Fruit fly (Drosophila melanogaster) whole organism, embryonic: Measurements from ENCODE around the gene CG33640.

ENCODE experiments used
- Ada2b ChIP-seq: fragments of 200-800 bp; sonication (Bioruptor generic); IDR thresholded peaks from 2 replicates; pipeline ENCODE4 v1.3.6; 2022; ENCODE audit warnings: missing biosample characterization, missing genetic modification characterization
- Adf1 ChIP-seq: fragments of 200-800 bp; sonication (Bioruptor generic); IDR thresholded peaks from 2 replicates; pipeline ENCODE4 v1.3.6; 2022; ENCODE audit warnings: missing biosample characterization, missing genetic modification characterization
- Antp ChIP-seq: fragments of 200-800 bp; sonication (Bioruptor generic); optimal IDR thresholded peaks from 3 replicates; lab custom pipeline; 2016; ENCODE audit warnings: missing biosample characterization, missing genetic modification characterization
- Atf3 ChIP-seq: fragments of 200-800 bp; sonication (Bioruptor generic); optimal IDR thresholded peaks from 3 replicates; lab custom pipeline; 2016; ENCODE audit warnings: missing biosample characterization, missing genetic modification characterization
- Blimp-1 ChIP-seq: fragments of 200-800 bp; sonication (Bioruptor generic); optimal IDR thresholded peaks from 3 replicates; lab custom pipeline; 2018; ENCODE audit warnings: missing biosample characterization, missing genetic modification characterization, mild to moderate bottlenecking, moderate library complexity, missing genetic modification reagents
- CG10979 ChIP-seq: fragments of 200-800 bp; sonication (Bioruptor generic); optimal IDR thresholded peaks from 2 replicates; lab custom pipeline; 2018; ENCODE audit warnings: missing biosample characterization, mild to moderate bottlenecking, missing genetic modification characterization, moderate library complexity
- CG12071 ChIP-seq: fragments of 200-800 bp; sonication (Bioruptor generic); optimal IDR thresholded peaks from 3 replicates; lab custom pipeline; 2018; ENCODE audit warnings: missing biosample characterization, mild to moderate bottlenecking, missing genetic modification characterization
- CG12299 ChIP-seq: fragments of 200-800 bp; sonication (Bioruptor generic); optimal IDR thresholded peaks from 2 replicates; lab custom pipeline; 2018; ENCODE audit warnings: missing biosample characterization, mild to moderate bottlenecking, missing genetic modification characterization
- CG12659 ChIP-seq: fragments of 200-800 bp; sonication (Bioruptor generic); optimal IDR thresholded peaks from 3 replicates; lab custom pipeline; 2017; ENCODE audit warnings: mild to moderate bottlenecking, missing biosample characterization, missing genetic modification reagents, missing genetic modification characterization
- CG13287 ChIP-seq: fragments of 200-800 bp; sonication (Bioruptor generic); IDR thresholded peaks from 2 replicates; pipeline ENCODE4 v1.3.6; 2022; ENCODE audit warnings: missing biosample characterization, missing genetic modification characterization; ENCODE audit not compliant: partially characterized antibody
- CG15696 ChIP-seq: fragments of 200-800 bp; sonication (Bioruptor generic); optimal IDR thresholded peaks from 2 replicates; lab custom pipeline; 2019; ENCODE audit warnings: missing biosample characterization, mild to moderate bottlenecking, missing genetic modification characterization, moderate library complexity
- CG17829 ChIP-seq: fragments of 200-800 bp; optimal IDR thresholded peaks from 2 replicates; lab custom pipeline; 2019; ENCODE audit warnings: missing biosample characterization, mild to moderate bottlenecking, missing genetic modification characterization, moderate library complexity
- CG30431 ChIP-seq: fragments of 200-800 bp; sonication (Bioruptor generic); optimal IDR thresholded peaks from 2 replicates; lab custom pipeline; 2017; ENCODE audit warnings: missing biosample characterization, missing genetic modification characterization
- CG32767 ChIP-seq: fragments of 200-800 bp; sonication (Bioruptor generic); IDR thresholded peaks from 2 replicates; pipeline ENCODE4 v1.3.6; 2022; ENCODE audit warnings: missing biosample characterization, missing genetic modification characterization
- CG3838 ChIP-seq: fragments of 200-800 bp; sonication (Bioruptor generic); optimal IDR thresholded peaks from 3 replicates; lab custom pipeline; 2016; ENCODE audit warnings: missing biosample characterization, missing genetic modification characterization
- CG4328 ChIP-seq: fragments of 200-800 bp; sonication (Bioruptor generic); optimal IDR thresholded peaks from 3 replicates; lab custom pipeline; 2017; ENCODE audit warnings: missing biosample characterization, missing genetic modification reagents, missing genetic modification characterization
- CG7963 ChIP-seq: fragments of 200-800 bp; sonication (Bioruptor generic); IDR thresholded peaks from 3 replicates; pipeline ENCODE4 v1.3.6; 2022; ENCODE audit warnings: missing biosample characterization, missing genetic modification characterization; ENCODE audit not compliant: partially characterized antibody
- Camta ChIP-seq: fragments of 200-800 bp; sonication (Bioruptor generic); optimal IDR thresholded peaks from 2 replicates; lab custom pipeline; 2016; ENCODE audit warnings: missing biosample characterization, missing genetic modification characterization
- D ChIP-seq, 2 experiments: fragments of 200-800 bp in 1 of 2; fragments of >200 bp in 1 of 2; sonication (Bioruptor generic) in 1 of 2; optimal IDR thresholded peaks; 2 replicates in 1 of 2; 3 replicates in 1 of 2; lab custom pipeline; 2017; ENCODE audit warnings: mild to moderate bottlenecking in 1 of 2, missing biosample characterization in 1 of 2, missing genetic modification characterization in 1 of 2, missing genetic modification reagents in 1 of 2
- Dip2 ChIP-seq: fragments of 200-800 bp; sonication (Bioruptor generic); IDR thresholded peaks from 2 replicates; pipeline ENCODE4 v1.3.6; 2022; ENCODE audit warnings: missing biosample characterization, missing genetic modification characterization
- Dll ChIP-seq: fragments of 200-800 bp; sonication (Bioruptor generic); IDR thresholded peaks from 4 replicates; pipeline ENCODE4 v1.3.6; 2022; ENCODE audit warnings: missing biosample characterization, missing genetic modification characterization; ENCODE audit not compliant: partially characterized antibody
- Doc3 ChIP-seq: fragments of 200-800 bp; sonication (Bioruptor generic); IDR thresholded peaks from 3 replicates; pipeline ENCODE4 v1.3.6; 2022; ENCODE audit warnings: missing biosample characterization, missing genetic modification characterization; ENCODE audit not compliant: partially characterized antibody
- Dref ChIP-seq: fragments of 200-800 bp; sonication (Bioruptor generic); IDR thresholded peaks from 2 replicates; pipeline ENCODE4 v1.3.6; 2022; ENCODE audit warnings: missing biosample characterization, missing genetic modification characterization
- Drgx ChIP-seq: fragments of 200-800 bp; sonication (Bioruptor generic); IDR thresholded peaks from 2 replicates; pipeline ENCODE4 v1.3.6; 2022; ENCODE audit warnings: missing biosample characterization, missing genetic modification characterization
- E2f1 ChIP-seq: fragments of 200-800 bp; sonication (Bioruptor generic); IDR thresholded peaks from 2 replicates; pipeline ENCODE4 v1.3.6; 2022; ENCODE audit warnings: missing biosample characterization, missing genetic modification characterization
- Max ChIP-seq: fragments of 200-800 bp; sonication (Bioruptor generic); optimal IDR thresholded peaks from 2 replicates; lab custom pipeline; 2016; ENCODE audit warnings: missing biosample characterization, mild to moderate bottlenecking, missing genetic modification characterization
- Neu2 ChIP-seq: fragments of 200-800 bp; sonication (Bioruptor generic); optimal IDR thresholded peaks from 3 replicates; lab custom pipeline; 2016; ENCODE audit warnings: missing biosample characterization, missing genetic modification characterization, borderline replicate concordance
- Pdp1 ChIP-seq, 2 experiments: fragments of 200-800 bp; sonication (Bioruptor generic); optimal IDR thresholded peaks; 3 replicates each; lab custom pipeline; 2016; ENCODE audit warnings: missing biosample characterization in 2 of 2, missing genetic modification characterization in 2 of 2, mild to moderate bottlenecking in 1 of 2, moderate library complexity in 1 of 2
- Xrp1 ChIP-seq: fragments of 200-800 bp; sonication (Bioruptor generic); IDR thresholded peaks from 2 replicates; pipeline ENCODE4 v1.3.6; 2022; ENCODE audit warnings: missing biosample characterization, missing genetic modification characterization
- bsh ChIP-seq, 2 experiments: fragments of 200-800 bp; sonication (Bioruptor generic); optimal IDR thresholded peaks; 2 replicates each; lab custom pipeline; 2017 to 2018; ENCODE audit warnings: mild to moderate bottlenecking in 2 of 2, missing biosample characterization in 2 of 2, missing genetic modification characterization in 2 of 2, moderate library complexity in 1 of 2
- croc ChIP-seq: fragments of 200-800 bp; sonication (Bioruptor generic); conservative IDR thresholded peaks from 3 replicates; pipeline ENCODE4 v1.3.6; 2022; ENCODE audit warnings: missing biosample characterization, missing genetic modification characterization
- crol ChIP-seq: fragments of 200-800 bp; sonication (Bioruptor generic); IDR thresholded peaks from 2 replicates; pipeline ENCODE4 v1.3.6; 2022; ENCODE audit warnings: missing biosample characterization, missing genetic modification characterization
- ftz-f1 ChIP-seq: fragments of 200-800 bp; sonication (Bioruptor generic); optimal IDR thresholded peaks from 2 replicates; lab custom pipeline; 2016; ENCODE audit warnings: missing biosample characterization, missing genetic modification characterization
- gcm2 ChIP-seq: fragments of 200-800 bp; sonication (Bioruptor generic); optimal IDR thresholded peaks from 2 replicates; lab custom pipeline; 2016; ENCODE audit warnings: missing biosample characterization, missing genetic modification characterization
- grn ChIP-seq: fragments of 200-800 bp; sonication (Bioruptor generic); optimal IDR thresholded peaks from 3 replicates; lab custom pipeline; 2017; ENCODE audit warnings: missing biosample characterization, missing genetic modification characterization
- jigr1 ChIP-seq: fragments of 200-800 bp; sonication (Bioruptor generic); IDR thresholded peaks from 3 replicates; pipeline ENCODE4 v1.3.6; 2022; ENCODE audit warnings: missing biosample characterization, missing genetic modification characterization
- kni ChIP-seq: fragments of 200-800 bp; sonication (Bioruptor generic); optimal IDR thresholded peaks from 3 replicates; lab custom pipeline; 2017; ENCODE audit warnings: mild to moderate bottlenecking, missing biosample characterization, missing genetic modification reagents, missing genetic modification characterization
- mirr ChIP-seq: fragments of 200-800 bp; sonication (Bioruptor generic); optimal IDR thresholded peaks from 3 replicates; lab custom pipeline; 2018; ENCODE audit warnings: missing biosample characterization, mild to moderate bottlenecking, missing genetic modification characterization
- nau ChIP-seq: fragments of 200-800 bp; sonication (Bioruptor generic); optimal IDR thresholded peaks from 3 replicates; lab custom pipeline; 2017; ENCODE audit warnings: missing biosample characterization, mild to moderate bottlenecking, missing genetic modification characterization, missing genetic modification reagents
- run ChIP-seq: fragments of 200-800 bp; sonication (Bioruptor generic); optimal IDR thresholded peaks from 3 replicates; lab custom pipeline; 2018; ENCODE audit warnings: missing biosample characterization, mild to moderate bottlenecking, missing genetic modification characterization
- sim ChIP-seq: fragments of 200-800 bp; sonication (Bioruptor generic); IDR thresholded peaks from 2 replicates; pipeline ENCODE4 v1.3.6; 2022; ENCODE audit warnings: missing biosample characterization, missing genetic modification characterization
- slbo ChIP-seq: fragments of 200-800 bp; sonication (Bioruptor generic); IDR thresholded peaks from 2 replicates; pipeline ENCODE4 v1.3.6; 2022; ENCODE audit warnings: missing biosample characterization, missing genetic modification characterization
- ssp ChIP-seq: fragments of 200-800 bp; sonication (Bioruptor generic); IDR thresholded peaks from 2 replicates; pipeline ENCODE4 v1.3.6; 2022; ENCODE audit warnings: missing biosample characterization, missing genetic modification characterization
- tin ChIP-seq: fragments of 200-800 bp; sonication (Bioruptor generic); optimal IDR thresholded peaks from 3 replicates; lab custom pipeline; 2016; ENCODE audit warnings: missing biosample characterization, missing genetic modification characterization
- trh ChIP-seq: fragments of 200-800 bp; sonication (Bioruptor generic); optimal IDR thresholded peaks from 2 replicates; lab custom pipeline; 2016; ENCODE audit warnings: missing biosample characterization, missing genetic modification characterization
- unpg ChIP-seq: fragments of 200-800 bp; sonication (Bioruptor generic); optimal IDR thresholded peaks from 3 replicates; lab custom pipeline; 2018; ENCODE audit warnings: missing biosample characterization, mild to moderate bottlenecking, missing genetic modification characterization, moderate library complexity
- z ChIP-seq: fragments of 200-800 bp; sonication (Bioruptor generic); IDR thresholded peaks from 3 replicates; pipeline ENCODE4 v1.3.6; 2022; ENCODE audit warnings: missing biosample characterization, missing genetic modification characterization
- zf30C ChIP-seq: fragments of 200-800 bp; sonication (Bioruptor generic); optimal IDR thresholded peaks from 3 replicates; lab custom pipeline; 2018; ENCODE audit warnings: missing biosample characterization, mild to moderate bottlenecking, missing genetic modification characterization

Gene CG33640

DNA sequence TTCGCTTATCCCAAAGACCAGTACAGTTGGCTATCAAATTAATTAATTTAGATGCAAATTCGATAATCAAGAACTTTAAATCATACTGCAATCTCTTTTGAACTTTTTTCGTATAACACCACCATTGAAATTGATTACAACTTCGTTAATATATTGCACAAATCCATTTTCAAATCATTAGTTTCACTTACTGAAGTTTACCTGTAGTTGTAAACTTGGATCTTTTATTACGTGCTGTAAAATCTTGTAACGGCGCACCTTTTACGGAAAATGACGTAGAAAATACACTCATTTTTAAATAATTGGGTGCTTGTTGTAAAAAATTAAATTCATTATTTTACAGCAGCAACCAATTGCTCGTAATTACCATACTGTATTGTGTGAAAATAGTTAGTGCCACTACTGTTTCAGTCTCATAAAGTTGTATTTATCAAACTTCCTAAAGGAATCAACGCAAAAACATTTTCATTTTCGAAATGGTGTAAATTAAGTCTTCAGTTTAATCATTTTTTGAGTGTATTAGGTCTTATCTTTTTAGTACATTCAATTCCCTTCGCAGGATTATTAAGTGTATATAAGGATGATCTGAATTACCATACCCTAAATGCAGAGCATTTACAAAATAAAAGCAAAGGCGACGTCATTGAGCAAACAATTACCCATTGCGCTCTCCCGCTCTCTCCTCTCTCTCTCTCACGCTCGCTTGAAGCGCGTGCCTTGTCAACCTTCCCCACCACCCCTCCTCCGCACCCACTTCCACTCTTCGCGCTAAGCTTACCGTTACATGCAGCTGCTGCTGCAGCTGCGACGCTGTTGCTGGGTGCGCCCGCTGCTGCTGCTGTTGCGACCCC, 15.2 kb upstream of the CG33640 start (continued):
- TF ChIP-seq Xrp1 (no peak; the same call in 1 of the 2 replicates), kni (GFP tag; lab: Kevin White, UChicago) (peak; percentile 30), Dref (GFP tag; lab: Robert Waterston, UW) (no peak), crol (GFP tag; lab: Robert Waterston, UW) (peak; percentile 99), CG15696 (tag; lab: Kevin White, UChicago) (no peak), CG30431 (GFP tag; lab: Kevin White, UChicago) (no peak), croc (no peak), E2f1 (GFP tag; lab: Robert Waterston, UW) (0 out of 2 replicates have a peak, but pooled peaks have one; percentile 13), bsh (GFP tag; optimal IDR thresholded peaks at IDR 0.05; lab: Kevin White, UChicago) (no peak), CG3838 (GFP tag; lab: Kevin White, UChicago) (no peak), Max (GFP tag; lab: Kevin White, UChicago) (no peak), slbo (GFP tag; lab: Robert Waterston, UW) (peak; percentile 71), CG32767 (no peak), CG17829 (no peak), CG12071 (GFP tag; lab: Kevin White, UChicago) (no peak), Camta (GFP tag; lab: Kevin White, UChicago) (no peak), zf30C (GFP tag; lab: Kevin White, UChicago) (no peak), CG4328 (GFP tag; lab: Kevin White, UChicago) (no peak), trh (no peak), Atf3 (GFP tag; lab: Kevin White, UChicago) (no peak), unpg (peak; percentile 46), CG13287 (no peak), Adf1 (GFP tag; lab: Robert Waterston, UW) (no peak), CG12299 (no peak), gcm2 (GFP tag; lab: Kevin White, UChicago) (no peak), grn (GFP tag; lab: Kevin White, UChicago) (no peak), sim (GFP tag; lab: Robert Waterston, UW) (no peak), CG7963 (GFP tag; lab: Robert Waterston, UW) (no peak), CG10979 (tag; lab: Kevin White, UChicago) (no peak), Drgx (GFP tag; lab: Robert Waterston, UW) (peak; percentile 38; the same call in 1 of the 2 replicates), Blimp-1 (peak; percentile 26), CG12659 (peak; percentile 40), jigr1 (GFP tag; lab: Robert Waterston, UW) (no peak), Ada2b (GFP tag; lab: Robert Waterston, UW) (peak; percentile 44), Dll (no peak), Neu2 (GFP tag; lab: Kevin White, UChicago) (no peak), z (GFP tag; lab: Robert Waterston, UW) (no peak), Doc3 (GFP tag; lab: Robert Waterston, UW) (no peak), ssp (GFP tag; lab: Robert Waterston, UW) (no peak), nau (GFP tag; lab: Kevin White, UChicago) (no peak), ftz-f1 (GFP tag; lab: Kevin White, UChicago) (no peak), Pdp1 (GFP tag; optimal IDR thresholded peaks at IDR 0.05; lab: Kevin White, UChicago) (peak; percentile 19 to 41), mirr (GFP tag; lab: Kevin White, UChicago) (no peak), run (tag; lab: Kevin White, UChicago) (no peak), Dip2 (no peak), D (optimal IDR thresholded peaks at IDR 0.05; lab: Kevin White, UChicago) (no peak), D (GFP tag; optimal IDR thresholded peaks at IDR 0.05; lab: Kevin White, UChicago) (no peak), tin (GFP tag; lab: Kevin White, UChicago) (no peak), Antp (GFP tag; lab: Kevin White, UChicago) (peak; percentile 10)
